Worm (Caenorhabditis elegans) whole organism, midembryonic: ENCODE data around the gene ptr-19.
"Not testable (repeated sequence)": the region's sequence is repeated elsewhere in the genome, so short reads cannot be mapped to it uniquely, and the experiment has no call there.

ENCODE experiments used
- T22C8.4 ChIP-seq: fragments of 200-800 bp; sonication (Bioruptor generic); IDR thresholded peaks from 2 replicates; pipeline ENCODE4 v1.3.6; 2022; ENCODE audit warnings: missing genetic modification characterization, missing compliant biosample characterization
- cog-1 ChIP-seq: sonication (generic microtip); optimal IDR thresholded peaks from 2 replicates; lab custom pipeline; 2016; ENCODE audit warnings: missing genetic modification characterization, missing compliant biosample characterization
- flt-1 ChIP-seq: fragments of 200-800 bp; sonication (Bioruptor generic); IDR thresholded peaks from 2 replicates; pipeline ENCODE4 v1.3.6; 2022; ENCODE audit warnings: missing genetic modification characterization, missing compliant biosample characterization
- klf-2 ChIP-seq: fragments of 200-800 bp; sonication (Bioruptor generic); conservative IDR thresholded peaks from 2 replicates; pipeline ENCODE4 v1.3.6; 2022; ENCODE audit warnings: missing genetic modification reagents, missing genetic modification characterization, missing compliant biosample characterization
- med-1 ChIP-seq: sonication (generic microtip); optimal IDR thresholded peaks from 2 replicates; lab custom pipeline; 2017; ENCODE audit warnings: missing genetic modification characterization, mild to moderate bottlenecking, missing compliant biosample characterization, antibody characterized with exemption, missing genetic modification reagents; ENCODE audit not compliant: insufficient read depth
- ref-1 ChIP-seq: fragments of 200-800 bp; sonication (Bioruptor generic); conservative IDR thresholded peaks from 2 replicates; pipeline ENCODE4 v1.3.6; 2022; ENCODE audit warnings: missing genetic modification reagents, missing genetic modification characterization, missing compliant biosample characterization
- tab-1 ChIP-seq: fragments of 200-800 bp; sonication (Bioruptor generic); IDR thresholded peaks from 2 replicates; pipeline ENCODE4 v1.3.6; 2022; ENCODE audit warnings: missing genetic modification characterization, missing compliant biosample characterization
- ztf-23 ChIP-seq: fragments of 200-800 bp; sonication (Bioruptor generic); IDR thresholded peaks from 2 replicates; pipeline ENCODE4 v1.3.6; 2022; ENCODE audit warnings: missing genetic modification reagents, missing genetic modification characterization, missing compliant biosample characterization
- ztf-29 ChIP-seq: fragments of 200-800 bp; sonication (Bioruptor generic); IDR thresholded peaks from 2 replicates; pipeline ENCODE4 v1.3.6; 2022; ENCODE audit warnings: missing genetic modification reagents, missing genetic modification characterization, missing compliant biosample characterization

Gene ptr-19

DNA sequence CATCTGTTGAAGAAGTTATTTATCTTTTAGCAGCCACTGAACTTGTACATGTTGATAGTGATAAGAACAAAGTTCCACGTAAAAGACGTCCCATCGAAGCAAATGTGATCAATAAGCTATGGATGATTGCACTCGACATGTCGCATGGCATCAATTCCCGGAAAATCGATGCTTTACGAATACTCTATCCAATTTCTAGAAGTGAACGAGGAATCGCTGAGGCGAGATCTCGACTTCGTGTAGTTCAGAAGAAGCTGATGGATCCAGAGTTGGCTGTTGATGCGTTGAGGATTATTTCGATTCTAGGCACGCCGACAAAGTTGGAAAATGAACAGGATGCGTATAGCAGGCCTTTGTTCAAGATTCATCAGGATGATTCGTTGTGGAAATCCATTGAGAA is 12.0 kb upstream of the ptr-19 start:
- TF ChIP-seq klf-2 (GFP tag; lab: Robert Waterston, UW): no peak
- no peak for TF ChIP-seq med-1
- no peak for TF ChIP-seq ztf-29 (GFP tag; lab: Robert Waterston, UW)
- no peak for TF ChIP-seq tab-1 (GFP tag; lab: Robert Waterston, UW)
- no peak for TF ChIP-seq ref-1 (GFP tag; lab: Robert Waterston, UW)
- TF ChIP-seq flt-1 (GFP tag; lab: Robert Waterston, UW): no peak
- TF ChIP-seq T22C8.4: no peak
- no peak for TF ChIP-seq cog-1 (tag; lab: Kevin White, UChicago)
- TF ChIP-seq ztf-23: no peak

DNA sequence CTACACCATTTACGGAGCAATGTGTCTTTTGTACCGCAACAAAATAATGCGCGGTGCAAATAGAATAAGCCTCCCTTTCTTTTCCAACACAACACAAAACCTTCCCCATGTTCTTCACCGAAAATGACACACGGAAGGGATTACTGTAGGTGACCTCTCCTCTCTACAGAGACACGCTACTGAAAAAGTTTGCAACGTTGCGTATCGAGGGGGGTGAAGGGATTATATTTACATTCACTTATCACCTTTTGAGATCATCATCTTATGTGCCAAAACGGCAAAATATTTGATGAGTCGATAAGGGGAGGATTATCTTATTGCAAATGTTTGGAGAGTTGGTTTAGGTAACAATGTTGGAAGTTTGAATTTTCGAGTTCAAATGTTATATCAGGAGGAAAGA is 1.4 kb downstream of the ptr-19 start:
- peak; percentile 8 for TF ChIP-seq cog-1 (tag; lab: Kevin White, UChicago)
- TF ChIP-seq ztf-29 (GFP tag; lab: Robert Waterston, UW): no peak

DNA sequence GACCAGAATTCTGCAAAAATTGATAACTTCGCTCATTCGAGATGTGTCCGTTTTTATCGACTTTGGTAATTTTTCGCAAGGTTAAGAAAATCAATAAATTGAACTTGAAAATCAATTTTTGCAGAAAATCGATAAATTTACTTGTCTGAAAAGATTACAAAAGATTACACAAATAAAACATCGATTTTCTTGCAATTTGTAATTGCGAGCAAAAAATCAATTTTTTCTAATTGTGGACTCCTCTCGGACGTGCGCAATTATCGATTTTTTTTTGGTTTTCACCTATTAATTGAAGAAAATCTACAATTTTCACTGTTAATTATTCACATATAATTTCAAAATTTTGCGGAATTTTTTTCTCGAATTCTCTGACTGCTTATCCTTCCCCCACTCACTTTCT is 9.6 kb downstream of the ptr-19 start:
- no peak for TF ChIP-seq ztf-29 (GFP tag; lab: Robert Waterston, UW)
- TF ChIP-seq cog-1 (tag; lab: Kevin White, UChicago): no peak
- TF ChIP-seq ref-1 (GFP tag; lab: Robert Waterston, UW): no peak
- TF ChIP-seq flt-1 (GFP tag; lab: Robert Waterston, UW): no peak
- no peak for TF ChIP-seq med-1
- TF ChIP-seq T22C8.4: peak; percentile 73

DNA sequence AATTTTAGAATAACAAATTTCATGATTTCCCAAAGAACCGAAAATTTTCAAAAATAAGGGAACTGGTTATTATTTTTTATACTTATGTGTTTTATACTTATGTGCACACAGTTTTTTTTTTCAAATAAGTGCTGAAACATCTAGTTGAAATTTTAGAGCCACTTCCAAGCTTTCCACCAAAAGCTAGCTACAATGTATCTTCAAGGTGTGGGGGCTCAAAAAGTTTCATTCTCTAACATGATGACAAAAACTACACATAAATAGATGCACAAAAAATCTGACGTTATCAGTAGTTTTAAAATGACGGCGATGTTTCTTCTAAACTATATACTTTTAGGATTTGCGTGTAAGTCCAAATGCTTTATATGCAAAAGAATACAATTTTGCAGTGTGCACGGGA is 12.4 kb downstream of the ptr-19 start, which contains the start of gene clec-163:
Gene clec-163 (plus strand): TSS at position 301 of the 400 bp plus-strand sequence.
- TF ChIP-seq med-1 (no peak), flt-1 (GFP tag; lab: Robert Waterston, UW) (no peak), ztf-23 (no peak), cog-1 (tag; lab: Kevin White, UChicago) (no peak), tab-1 (GFP tag; lab: Robert Waterston, UW) (no peak), ztf-29 (GFP tag; lab: Robert Waterston, UW) (no peak), ref-1 (GFP tag; lab: Robert Waterston, UW) (no peak), T22C8.4 (no peak), klf-2 (GFP tag; lab: Robert Waterston, UW) (no peak)

DNA sequence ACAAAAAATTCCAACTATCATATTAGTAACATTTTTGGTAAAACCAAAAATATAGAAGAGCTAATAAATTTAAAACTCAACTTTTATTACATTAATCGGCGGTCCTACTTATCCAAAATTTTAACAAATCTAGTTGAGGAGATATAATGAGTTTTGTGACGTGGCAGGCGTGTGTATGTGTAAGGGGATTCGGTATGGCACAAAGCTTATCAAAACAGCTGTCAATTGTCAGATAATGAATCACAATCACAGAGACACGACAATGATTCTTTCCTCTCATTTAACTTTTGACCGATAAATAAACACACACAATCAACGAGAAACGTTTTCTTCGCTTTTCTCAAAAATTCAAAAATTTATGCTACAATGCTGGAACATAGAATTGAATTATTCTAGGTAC is 20.4 kb downstream of the ptr-19 start, which contains the start of gene K11D9.3:
Gene K11D9.3 (minus strand): TSS at position 181 of the 400 bp plus-strand sequence.
- TF ChIP-seq flt-1 (GFP tag; lab: Robert Waterston, UW): no peak
- TF ChIP-seq med-1: no peak
- no peak for TF ChIP-seq cog-1 (tag; lab: Kevin White, UChicago)
- no peak for TF ChIP-seq klf-2 (GFP tag; lab: Robert Waterston, UW)
- no peak for TF ChIP-seq T22C8.4
- no peak for TF ChIP-seq ref-1 (GFP tag; lab: Robert Waterston, UW)
- no peak for TF ChIP-seq tab-1 (GFP tag; lab: Robert Waterston, UW)
- TF ChIP-seq ztf-23: no peak
- no peak for TF ChIP-seq ztf-29 (GFP tag; lab: Robert Waterston, UW)

DNA sequence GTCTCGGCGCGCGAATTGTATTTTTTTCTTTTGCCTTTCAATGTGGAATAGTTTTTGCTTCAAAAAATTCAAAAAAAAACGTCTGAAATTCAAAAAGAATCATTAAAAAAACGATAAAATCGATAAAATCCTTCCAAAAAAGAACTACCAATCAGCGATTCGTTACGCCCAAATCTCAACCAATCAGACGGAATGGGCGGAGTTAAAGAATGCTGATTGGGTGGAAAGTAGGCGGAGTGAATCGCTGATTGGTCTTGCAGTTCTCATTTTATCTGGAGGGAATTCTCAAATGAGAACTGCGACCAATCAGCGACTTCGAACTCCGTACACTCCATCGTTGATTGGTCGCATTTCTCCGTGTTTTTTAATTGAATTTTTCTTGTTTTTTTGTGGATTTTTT is 23.5 kb downstream of the ptr-19 start:
- TF ChIP-seq tab-1 (GFP tag; lab: Robert Waterston, UW) (no peak), med-1 (no peak), ztf-29 (GFP tag; lab: Robert Waterston, UW) (no peak), ref-1 (GFP tag; lab: Robert Waterston, UW) (no peak), klf-2 (GFP tag; lab: Robert Waterston, UW) (no peak), flt-1 (GFP tag; lab: Robert Waterston, UW) (no peak)

DNA sequence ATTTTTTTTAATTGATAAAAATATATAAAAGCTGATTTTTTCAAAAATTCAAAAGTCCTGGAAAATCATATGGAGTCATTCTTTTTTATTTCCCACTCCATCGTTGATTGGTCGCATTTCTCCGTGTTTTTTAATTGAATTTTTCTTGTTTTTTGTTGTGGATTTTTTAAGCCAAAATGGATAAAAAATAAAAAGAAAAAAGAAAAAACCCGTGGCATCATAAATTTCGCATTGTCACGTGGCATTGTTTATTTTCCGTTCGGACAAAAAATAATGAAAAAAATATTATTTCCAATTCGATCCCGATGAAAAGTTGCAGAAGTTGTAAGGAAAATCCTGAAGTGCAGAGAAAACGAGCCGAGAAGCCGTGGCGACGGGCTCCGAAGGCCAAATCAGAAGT is 24.0 kb downstream of the ptr-19 start, which contains the start of gene klp-7:
Gene klp-7 (plus strand): TSS at position 301 of the 400 bp plus-strand sequence.
- not testable (repeated sequence) for TF ChIP-seq ztf-29 (GFP tag; lab: Robert Waterston, UW); cog-1 (tag; lab: Kevin White, UChicago); tab-1 (GFP tag; lab: Robert Waterston, UW)

DNA sequence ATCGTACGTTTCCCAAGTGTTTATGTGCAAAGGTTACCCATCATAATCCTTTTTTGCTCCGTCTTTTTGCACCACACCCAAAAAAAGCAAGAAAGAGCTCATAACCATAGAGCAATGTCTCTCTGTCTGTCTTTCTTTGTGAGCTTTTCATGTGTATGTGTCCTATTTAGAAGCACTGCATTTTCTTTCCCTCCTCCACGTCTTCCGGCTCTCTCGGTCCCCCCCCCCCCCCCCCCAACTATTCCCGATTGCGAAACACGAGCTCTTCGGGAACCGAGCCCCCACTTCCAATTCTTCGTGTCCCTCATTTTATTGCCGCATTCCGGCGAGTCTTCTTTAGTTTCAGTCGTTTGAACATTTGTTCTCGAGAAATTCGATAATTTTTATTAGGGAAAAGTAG is 25.2 kb downstream of the ptr-19 start:
- TF ChIP-seq klf-2 (GFP tag; lab: Robert Waterston, UW) (no peak), T22C8.4 (no peak), ztf-23 (no peak), flt-1 (GFP tag; lab: Robert Waterston, UW) (no peak), cog-1 (tag; lab: Kevin White, UChicago) (no peak), ztf-29 (GFP tag; lab: Robert Waterston, UW) (no peak), tab-1 (GFP tag; lab: Robert Waterston, UW) (no peak), med-1 (no peak), ref-1 (GFP tag; lab: Robert Waterston, UW) (no peak)

DNA sequence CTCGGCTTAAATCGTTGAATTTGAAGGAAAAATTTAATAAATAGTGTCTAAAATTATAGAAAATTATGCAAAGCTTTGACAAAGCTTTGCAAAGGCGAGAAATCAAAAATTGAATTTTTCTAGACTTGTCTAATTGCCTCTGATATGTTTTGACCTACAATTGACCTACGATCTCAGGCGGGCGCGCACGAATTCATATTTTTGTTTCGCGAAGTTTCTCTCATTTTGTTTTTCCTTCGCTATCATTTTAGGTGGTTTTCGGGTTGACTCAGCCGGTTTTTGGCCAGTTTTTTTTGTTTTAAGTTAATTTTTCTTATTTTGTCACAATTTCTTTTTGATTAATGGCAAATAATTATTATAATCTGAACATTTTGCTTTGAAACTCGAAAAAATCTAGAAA is 25.6 kb downstream of the ptr-19 start:
- TF ChIP-seq cog-1 (tag; lab: Kevin White, UChicago) (no peak), klf-2 (GFP tag; lab: Robert Waterston, UW) (no peak), ztf-29 (GFP tag; lab: Robert Waterston, UW) (no peak), ztf-23 (no peak), flt-1 (GFP tag; lab: Robert Waterston, UW) (no peak), ref-1 (GFP tag; lab: Robert Waterston, UW) (no peak), T22C8.4 (no peak), tab-1 (GFP tag; lab: Robert Waterston, UW) (no peak), med-1 (no peak)

DNA sequence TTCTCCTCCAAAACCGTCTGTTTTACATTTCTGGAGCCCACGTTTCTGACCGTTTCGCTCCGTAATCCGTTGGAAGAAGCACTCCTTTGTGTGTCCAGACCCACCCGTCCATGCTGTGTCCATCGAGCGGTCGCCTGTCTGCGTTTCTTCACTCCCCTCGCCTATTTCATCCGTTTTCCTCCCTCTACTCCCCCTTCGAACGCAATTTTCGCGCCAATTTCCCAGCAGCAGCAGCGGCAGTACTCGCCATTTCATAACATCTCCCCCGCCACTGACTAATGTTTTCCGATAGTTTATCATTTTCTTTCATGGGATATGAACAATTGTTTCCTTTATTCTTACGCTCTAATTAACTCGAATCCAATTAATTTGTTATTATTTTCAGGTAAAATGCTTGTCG is 26.3 kb downstream of the ptr-19 start:
- TF ChIP-seq ztf-29 (GFP tag; lab: Robert Waterston, UW) (no peak), cog-1 (tag; lab: Kevin White, UChicago) (no peak), T22C8.4 (no peak), tab-1 (GFP tag; lab: Robert Waterston, UW) (0 out of 2 replicates have a peak, but pooled peaks have one; percentile 36), ref-1 (GFP tag; lab: Robert Waterston, UW) (no peak), flt-1 (GFP tag; lab: Robert Waterston, UW) (no peak), ztf-23 (peak; percentile 68; the same call in 1 of the 2 replicates), klf-2 (GFP tag; lab: Robert Waterston, UW) (no peak), med-1 (no peak)
